Fruit fly (Drosophila melanogaster) whole organism, adult: ENCODE results near the gene Acbp4.

Source experiments
- CG11617 ChIP-seq: fragments of 200-800 bp; sonication (Bioruptor generic); optimal IDR thresholded peaks from 2 replicates; lab custom pipeline; 2017; ENCODE audit warnings: mild to moderate bottlenecking, missing biosample characterization, missing genetic modification reagents, missing genetic modification characterization
- CG1620 ChIP-seq: fragments of 200-800 bp; sonication (Bioruptor generic); optimal IDR thresholded peaks from 2 replicates; lab custom pipeline; 2016; ENCODE audit warnings: missing biosample characterization, missing genetic modification characterization
- CG33017 ChIP-seq: fragments of 200-800 bp; sonication (Bioruptor generic); optimal IDR thresholded peaks from 2 replicates; lab custom pipeline; 2018; ENCODE audit warnings: missing biosample characterization, mild to moderate bottlenecking, missing genetic modification characterization, moderate library complexity
- CG5204 ChIP-seq: fragments of 200-800 bp; sonication (Bioruptor generic); optimal IDR thresholded peaks from 2 replicates; lab custom pipeline; 2016; ENCODE audit warnings: missing biosample characterization, missing genetic modification characterization
- CG7101 ChIP-seq: fragments of 200-800 bp; sonication (Bioruptor generic); optimal IDR thresholded peaks from 2 replicates; lab custom pipeline; 2018; ENCODE audit warnings: missing biosample characterization, mild to moderate bottlenecking, missing genetic modification characterization, moderate library complexity
- kay ChIP-seq: fragments of 200-800 bp; sonication (Bioruptor generic); peaks from one replicate; lab custom pipeline; 2016; ENCODE audit warnings: missing biosample characterization, missing genetic modification characterization, borderline replicate concordance
- tj ChIP-seq: fragments of 200-800 bp; sonication (Bioruptor generic); optimal IDR thresholded peaks from 3 replicates; lab custom pipeline; 2017; ENCODE audit warnings: missing biosample characterization, mild to moderate bottlenecking, missing genetic modification characterization, moderate library complexity

DNA sequence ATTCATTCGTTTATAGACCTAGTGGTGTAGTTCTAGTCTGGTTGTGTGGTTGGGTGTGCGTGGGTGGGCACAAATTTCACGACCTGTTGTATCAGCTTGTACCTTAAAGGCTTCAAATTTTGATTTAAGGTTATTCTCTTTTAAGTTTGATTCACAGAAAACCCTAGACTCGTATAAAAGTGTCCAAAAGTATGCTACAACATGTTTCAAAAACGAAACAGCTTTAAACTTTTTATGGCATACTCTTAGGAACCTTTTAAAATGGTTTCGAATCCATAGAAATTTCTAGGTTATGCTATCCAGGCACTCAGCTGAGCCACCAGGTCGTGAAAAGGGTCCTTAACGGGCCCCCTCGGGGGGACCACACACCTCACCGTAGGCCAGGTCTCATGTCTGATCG is 33.9 kb upstream of the Acbp4 start:
- TF ChIP-seq kay (GFP tag; lab: Kevin White, UChicago) (no peak), CG7101 (tag; lab: Kevin White, UChicago) (no peak), CG11617 (GFP tag; lab: Kevin White, UChicago) (no peak), CG5204 (GFP tag; lab: Kevin White, UChicago) (no peak), CG33017 (no peak), CG1620 (GFP tag; lab: Kevin White, UChicago) (no peak), tj (no peak)
